Worm (Caenorhabditis elegans) whole organism, early embryonic: Measurements from ENCODE around the gene F13D12.3.

ENCODE experiments used
- B0310.2 ChIP-seq: sonication (generic microtip); optimal IDR thresholded peaks from 2 replicates; lab custom pipeline; 2016; ENCODE audit warnings: mild to moderate bottlenecking, missing genetic modification characterization, missing compliant biosample characterization
- F13C5.2 ChIP-seq: sonication (generic microtip); optimal IDR thresholded peaks from 2 replicates; lab custom pipeline; 2017; ENCODE audit warnings: mild to moderate bottlenecking, missing genetic modification characterization, inconsistent platforms, missing compliant biosample characterization
- aly-1 ChIP-seq: sonication (generic microtip); optimal IDR thresholded peaks from 2 replicates; lab custom pipeline; 2016; ENCODE audit warnings: missing genetic modification characterization, missing compliant biosample characterization
- ama-1 ChIP-seq: fragments of 150-350 bp; optimal IDR thresholded peaks from 2 replicates; lab custom pipeline; 2014
- ceh-13 ChIP-seq: fragments of 200-800 bp; sonication (Bioruptor generic); optimal IDR thresholded peaks from 2 replicates; lab custom pipeline; 2018; ENCODE audit warnings: mild to moderate bottlenecking, missing genetic modification characterization, missing compliant biosample characterization
- ceh-36 ChIP-seq: sonication (generic microtip); optimal IDR thresholded peaks from 2 replicates; lab custom pipeline; 2016; ENCODE audit warnings: missing genetic modification characterization, inconsistent platforms, missing compliant biosample characterization
- ets-7 ChIP-seq: sonication (generic microtip); optimal IDR thresholded peaks from 2 replicates; lab custom pipeline; 2016; ENCODE audit warnings: missing genotype, missing genetic modification characterization, missing compliant biosample characterization
- flt-1 ChIP-seq: fragments of 200-800 bp; sonication (Bioruptor generic); IDR thresholded peaks from 2 replicates; pipeline ENCODE4 v1.3.6; 2022; ENCODE audit warnings: missing genetic modification characterization, missing compliant biosample characterization
- hmbx-1 ChIP-seq: sonication (generic microtip); optimal IDR thresholded peaks from 2 replicates; lab custom pipeline; 2016; ENCODE audit warnings: mild to moderate bottlenecking, missing genetic modification characterization, missing compliant biosample characterization
- hmg-4 ChIP-seq: fragments of 200-800 bp; sonication (Bioruptor generic); optimal IDR thresholded peaks from 2 replicates; lab custom pipeline; 2018; ENCODE audit warnings: mild to moderate bottlenecking, missing genetic modification characterization, missing compliant biosample characterization
- hnd-1 ChIP-seq: sonication (generic microtip); optimal IDR thresholded peaks from 2 replicates; lab custom pipeline; 2016; ENCODE audit warnings: missing genetic modification characterization, missing compliant biosample characterization
- pes-1 ChIP-seq: fragments of 200-800 bp; sonication (Bioruptor generic); IDR thresholded peaks from 2 replicates; pipeline ENCODE4 v1.3.6; 2022; ENCODE audit warnings: missing genetic modification reagents, missing genetic modification characterization, missing compliant biosample characterization
- scrt-1 ChIP-seq: fragments of 200-800 bp; sonication (Bioruptor generic); IDR thresholded peaks from 2 replicates; pipeline ENCODE4 v1.3.6; 2022; ENCODE audit warnings: missing genetic modification characterization, missing compliant biosample characterization
- sea-1 ChIP-seq: fragments of 200-800 bp; sonication (Bioruptor generic); conservative IDR thresholded peaks from 2 replicates; pipeline ENCODE4 v1.3.6; 2022; ENCODE audit warnings: missing genetic modification characterization, missing compliant biosample characterization
- tbx-11 ChIP-seq: fragments of 200-800 bp; sonication (Bioruptor generic); IDR thresholded peaks from 2 replicates; pipeline ENCODE4 v1.3.6; 2022; ENCODE audit warnings: missing genetic modification characterization, missing compliant biosample characterization
- tbx-37 ChIP-seq: fragments of 200-800 bp; sonication (Bioruptor generic); conservative IDR thresholded peaks from 2 replicates; pipeline ENCODE4 v1.3.6; 2022; ENCODE audit warnings: missing genetic modification reagents, missing genetic modification characterization, missing compliant biosample characterization
- tra-4 ChIP-seq: sonication (generic microtip); optimal IDR thresholded peaks from 2 replicates; lab custom pipeline; 2017; ENCODE audit warnings: missing genetic modification characterization, missing compliant biosample characterization

Gene F13D12.3

ce11 chrII:11720102-11720501 is at the start of gene F13D12.3:
Gene F13D12.3 (plus strand): TSS chrII:11720402.
- TF ChIP-seq hmg-4 (GFP tag; lab: Kevin White, UChicago) (no peak), ama-1 (no peak), B0310.2 (no peak), F13C5.2 (tag; lab: Kevin White, UChicago) (no peak), scrt-1 (GFP tag; lab: Robert Waterston, UW) (no peak), aly-1 (tag; lab: Kevin White, UChicago) (no peak), ets-7 (tag; lab: Kevin White, UChicago) (no peak)

ce11 chrII:11675877-11676473 is 44.2 kb upstream of the F13D12.3 start, which contains the start of the genes trr-1 and C47D12.2:
Gene trr-1 (minus strand): TSS chrII:11675927.
Gene C47D12.2 (plus strand): TSS chrII:11676306.
- no peak for TF ChIP-seq tra-4 (tag; lab: Kevin White, UChicago)
- 0 out of 2 replicates have a peak, but pooled peaks have one; percentile 48 for TF ChIP-seq flt-1 (GFP tag; lab: Robert Waterston, UW)
- peak; percentile 39 for TF ChIP-seq F13C5.2 (tag; lab: Kevin White, UChicago)
- no peak for TF ChIP-seq ceh-36 (tag; lab: Kevin White, UChicago)
- TF ChIP-seq scrt-1 (GFP tag; lab: Robert Waterston, UW): no peak

- no peak for TF ChIP-seq ceh-36 (tag; lab: Kevin White, UChicago)
Measured at ce11 chrII:11680220-11680619, 40.0 kb upstream of the F13D12.3 start.

- TF ChIP-seq sea-1 (GFP tag; lab: Robert Waterston, UW) (no peak), flt-1 (GFP tag; lab: Robert Waterston, UW) (no peak), tbx-37 (GFP tag; lab: Robert Waterston, UW) (no peak), tra-4 (tag; lab: Kevin White, UChicago) (no peak), F13C5.2 (tag; lab: Kevin White, UChicago) (no peak), B0310.2 (no peak), hnd-1 (no peak), hmg-4 (GFP tag; lab: Kevin White, UChicago) (no peak), ceh-13 (GFP tag; lab: Kevin White, UChicago) (no peak), pes-1 (GFP tag; lab: Robert Waterston, UW) (no peak), ceh-36 (tag; lab: Kevin White, UChicago) (no peak), aly-1 (tag; lab: Kevin White, UChicago) (no peak), ets-7 (tag; lab: Kevin White, UChicago) (no peak), scrt-1 (GFP tag; lab: Robert Waterston, UW) (no peak), ama-1 (no peak), hmbx-1 (tag; lab: Kevin White, UChicago) (no peak), tbx-11 (GFP tag; lab: Robert Waterston, UW) (no peak)
Measured at ce11 chrII:11681136-11681824, 38.9 kb upstream of the F13D12.3 start, which contains the start of the genes sfxn-1.4 and C47D12.4. Gene sfxn-1.4 (minus strand): TSS chrII:11681236. Gene C47D12.4 (plus strand): TSS chrII:11681774.

- TF ChIP-seq tbx-37 (GFP tag; lab: Robert Waterston, UW) (no peak), scrt-1 (GFP tag; lab: Robert Waterston, UW) (no peak), B0310.2 (no peak), ceh-36 (tag; lab: Kevin White, UChicago) (no peak), tbx-11 (GFP tag; lab: Robert Waterston, UW) (no peak), hnd-1 (no peak), sea-1 (GFP tag; lab: Robert Waterston, UW) (no peak), flt-1 (GFP tag; lab: Robert Waterston, UW) (no peak), tra-4 (tag; lab: Kevin White, UChicago) (no peak)
Measured at ce11 chrII:11685177-11685576, 35.0 kb upstream of the F13D12.3 start, which contains the start of gene C47D12.5. Gene C47D12.5 (minus strand): TSS chrII:11685277.

ce11 chrII:11688011-11688410 is 32.2 kb upstream of the F13D12.3 start:
- TF ChIP-seq B0310.2 (no peak), tbx-37 (GFP tag; lab: Robert Waterston, UW) (no peak), tra-4 (tag; lab: Kevin White, UChicago) (no peak), flt-1 (GFP tag; lab: Robert Waterston, UW) (no peak), aly-1 (tag; lab: Kevin White, UChicago) (no peak), tbx-11 (GFP tag; lab: Robert Waterston, UW) (no peak), F13C5.2 (tag; lab: Kevin White, UChicago) (no peak), sea-1 (GFP tag; lab: Robert Waterston, UW) (no peak), ceh-36 (tag; lab: Kevin White, UChicago) (no peak), hmg-4 (GFP tag; lab: Kevin White, UChicago) (no peak)

DNA sequence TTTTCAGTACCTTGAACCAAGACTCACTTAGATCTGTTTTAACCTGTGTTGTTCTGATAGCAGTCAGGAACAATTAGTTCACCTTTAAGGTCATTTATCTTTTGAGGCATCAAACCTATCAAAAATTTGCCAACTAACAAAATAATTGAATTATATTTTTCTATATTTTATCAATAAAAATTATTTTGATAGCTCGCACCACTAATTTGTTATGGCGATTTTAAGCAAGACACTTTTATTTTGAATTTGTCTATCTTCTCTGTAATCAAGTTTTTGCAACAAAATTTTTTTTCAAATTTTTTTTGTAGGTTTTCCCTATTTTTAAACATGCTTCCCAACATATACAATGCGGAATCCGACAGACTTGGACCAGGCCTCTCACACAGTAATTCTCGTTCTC is 31.6 kb upstream of the F13D12.3 start, which contains the start of gene kel-1:
Gene kel-1, plus strand, starts transcription at position 301 of the 400 bp plus-strand sequence.
- TF ChIP-seq flt-1 (GFP tag; lab: Robert Waterston, UW) (no peak), ceh-36 (tag; lab: Kevin White, UChicago) (no peak), tbx-37 (GFP tag; lab: Robert Waterston, UW) (no peak), aly-1 (tag; lab: Kevin White, UChicago) (no peak), F13C5.2 (tag; lab: Kevin White, UChicago) (no peak), sea-1 (GFP tag; lab: Robert Waterston, UW) (no peak), B0310.2 (no peak), ets-7 (tag; lab: Kevin White, UChicago) (no peak), pes-1 (GFP tag; lab: Robert Waterston, UW) (no peak), tra-4 (tag; lab: Kevin White, UChicago) (no peak), tbx-11 (GFP tag; lab: Robert Waterston, UW) (no peak), ceh-13 (GFP tag; lab: Kevin White, UChicago) (no peak), scrt-1 (GFP tag; lab: Robert Waterston, UW) (no peak), hmg-4 (GFP tag; lab: Kevin White, UChicago) (no peak), hnd-1 (no peak), ama-1 (no peak), hmbx-1 (tag; lab: Kevin White, UChicago) (no peak)
